Fruit fly (Drosophila melanogaster) whole organism, embryonic: ENCODE measurements around the gene GramD1B.

Source experiments
- C15 ChIP-seq: fragments of 200-800 bp; sonication (Bioruptor generic); IDR thresholded peaks from 3 replicates; pipeline ENCODE4 v1.3.6; 2022; ENCODE audit warnings: missing biosample characterization, missing genetic modification characterization
- CG10274 ChIP-seq: fragments of 200-800 bp; sonication (Bioruptor generic); optimal IDR thresholded peaks from 3 replicates; lab custom pipeline; 2017; ENCODE audit warnings: missing biosample characterization, mild to moderate bottlenecking, missing genetic modification characterization
- CG11456 ChIP-seq: fragments of 200-800 bp; sonication (Bioruptor generic); IDR thresholded peaks from 3 replicates; pipeline ENCODE4 v1.3.6; 2022; ENCODE audit warnings: missing biosample characterization, missing genetic modification characterization
- CG13287 ChIP-seq: fragments of 200-800 bp; sonication (Bioruptor generic); IDR thresholded peaks from 2 replicates; pipeline ENCODE4 v1.3.6; 2022; ENCODE audit warnings: missing biosample characterization, missing genetic modification characterization; ENCODE audit not compliant: partially characterized antibody
- CG15011 ChIP-seq: fragments of 200-800 bp; sonication (Bioruptor generic); optimal IDR thresholded peaks from 3 replicates; lab custom pipeline; 2018; ENCODE audit warnings: missing biosample characterization, mild to moderate bottlenecking, missing genetic modification characterization
- CG15696 ChIP-seq: fragments of 200-800 bp; sonication (Bioruptor generic); optimal IDR thresholded peaks from 2 replicates; lab custom pipeline; 2019; ENCODE audit warnings: missing biosample characterization, mild to moderate bottlenecking, missing genetic modification characterization, moderate library complexity
- CG1603 ChIP-seq: fragments of 200-800 bp; sonication (Bioruptor generic); optimal IDR thresholded peaks from 2 replicates; lab custom pipeline; 2019; ENCODE audit warnings: missing biosample characterization, mild to moderate bottlenecking, missing genetic modification characterization, moderate library complexity
- CG2116 ChIP-seq: fragments of 200-800 bp; sonication (Bioruptor generic); optimal IDR thresholded peaks from 3 replicates; lab custom pipeline; 2018; ENCODE audit warnings: missing biosample characterization, mild to moderate bottlenecking, missing genetic modification characterization
- CG2875 ChIP-seq: fragments of 200-800 bp; sonication (Bioruptor generic); optimal IDR thresholded peaks from 2 replicates; lab custom pipeline; 2017; ENCODE audit warnings: missing biosample characterization, mild to moderate bottlenecking, missing genetic modification characterization, missing genetic modification reagents
- CG30403 ChIP-seq: fragments of 200-800 bp; sonication (Bioruptor generic); optimal IDR thresholded peaks from 3 replicates; lab custom pipeline; 2016; ENCODE audit warnings: missing biosample characterization, missing genetic modification characterization
- CG31365 ChIP-seq: fragments of 200-800 bp; sonication (Bioruptor generic); optimal IDR thresholded peaks from 2 replicates; lab custom pipeline; 2018; ENCODE audit warnings: missing biosample characterization, mild to moderate bottlenecking, missing genetic modification characterization
- CG3995 ChIP-seq: fragments of 200-800 bp; sonication (Bioruptor generic); optimal IDR thresholded peaks from 3 replicates; lab custom pipeline; 2016; ENCODE audit warnings: missing biosample characterization, missing genetic modification characterization
- CG6854 ChIP-seq: fragments of 200-800 bp; sonication (Bioruptor generic); optimal IDR thresholded peaks from 3 replicates; lab custom pipeline; 2017; ENCODE audit warnings: missing biosample characterization, mild to moderate bottlenecking, missing genetic modification characterization
- CG7839 ChIP-seq: fragments of 200-800 bp; sonication (Bioruptor generic); optimal IDR thresholded peaks from 3 replicates; lab custom pipeline; 2018; ENCODE audit warnings: missing biosample characterization, mild to moderate bottlenecking, missing genetic modification characterization, moderate library complexity
- CG8478 ChIP-seq: fragments of >200 bp; optimal IDR thresholded peaks from 2 replicates; lab custom pipeline; 2018
- CG9437 ChIP-seq: fragments of 200-800 bp; sonication (Bioruptor generic); optimal IDR thresholded peaks from 2 replicates; lab custom pipeline; 2018; ENCODE audit warnings: missing biosample characterization, mild to moderate bottlenecking, missing genetic modification characterization
- Fer2 ChIP-seq: fragments of 200-800 bp; sonication (Bioruptor generic); optimal IDR thresholded peaks from 2 replicates; lab custom pipeline; 2018; ENCODE audit warnings: missing biosample characterization, mild to moderate bottlenecking, missing genetic modification characterization, moderate library complexity
- HLHmδ ChIP-seq: fragments of 200-800 bp; sonication (Bioruptor generic); optimal IDR thresholded peaks from 2 replicates; lab custom pipeline; 2018; ENCODE audit warnings: missing biosample characterization, mild to moderate bottlenecking, missing genetic modification characterization, moderate library complexity
- HmgD ChIP-seq: fragments of 200-800 bp; sonication (Bioruptor generic); optimal IDR thresholded peaks from 3 replicates; lab custom pipeline; 2016; ENCODE audit warnings: missing biosample characterization, missing genetic modification characterization
- Meics ChIP-seq: fragments of 200-800 bp; sonication (Bioruptor generic); optimal IDR thresholded peaks from 2 replicates; lab custom pipeline; 2017; ENCODE audit warnings: missing biosample characterization, mild to moderate bottlenecking, missing genetic modification characterization
- NC2β ChIP-seq: fragments of 200-800 bp; sonication (Bioruptor generic); optimal IDR thresholded peaks from 2 replicates; lab custom pipeline; 2016; ENCODE audit warnings: missing biosample characterization, missing genetic modification characterization
- Oli ChIP-seq: fragments of 200-800 bp; sonication (Bioruptor generic); optimal IDR thresholded peaks from 2 replicates; lab custom pipeline; 2018; ENCODE audit warnings: missing biosample characterization, mild to moderate bottlenecking, missing genetic modification characterization, moderate library complexity
- Taf1 ChIP-seq: fragments of 200-800 bp; sonication (Bioruptor generic); IDR thresholded peaks from 2 replicates; pipeline ENCODE4 v1.3.6; 2022; ENCODE audit warnings: missing biosample characterization, missing genetic modification characterization
- Trl ChIP-seq, 3 experiments: fragments of >200 bp in 2 of 3; fragments of 200-800 bp in 1 of 3; sonication (Bioruptor generic) in 1 of 3; optimal IDR thresholded peaks; 2 replicates in 1 of 3; 3 replicates in 2 of 3; lab custom pipeline; 2016 to 2017; ENCODE audit warnings: missing biosample characterization in 1 of 3, missing genetic modification characterization in 1 of 3
- YL-1 ChIP-seq: fragments of 200-800 bp; sonication (Bioruptor generic); optimal IDR thresholded peaks from 3 replicates; lab custom pipeline; 2017; ENCODE audit warnings: missing biosample characterization, mild to moderate bottlenecking, missing genetic modification characterization
- abd-A ChIP-seq: fragments of 200-800 bp; sonication (Bioruptor generic); optimal IDR thresholded peaks from 3 replicates; lab custom pipeline; 2019; ENCODE audit warnings: missing biosample characterization, mild to moderate bottlenecking, missing genetic modification characterization, moderate library complexity
- ato ChIP-seq: fragments of 200-800 bp; sonication (Bioruptor generic); IDR thresholded peaks from 2 replicates; pipeline ENCODE4 v1.3.6; 2022; ENCODE audit warnings: missing biosample characterization, missing genetic modification characterization; ENCODE audit not compliant: partially characterized antibody
- cas ChIP-seq: fragments of 200-800 bp; sonication (Bioruptor generic); IDR thresholded peaks from 2 replicates; pipeline ENCODE4 v1.3.6; 2022; ENCODE audit warnings: missing biosample characterization, missing genetic modification characterization
- danr ChIP-seq: fragments of 200-800 bp; sonication (Bioruptor generic); IDR thresholded peaks from 2 replicates; pipeline ENCODE4 v1.3.6; 2022; ENCODE audit warnings: missing biosample characterization, missing genetic modification characterization
- dmrt11E ChIP-seq: fragments of 200-800 bp; sonication (Bioruptor generic); optimal IDR thresholded peaks from 3 replicates; lab custom pipeline; 2018; ENCODE audit warnings: missing biosample characterization, mild to moderate bottlenecking, missing genetic modification characterization, moderate library complexity
- dmrt99B ChIP-seq: fragments of 200-800 bp; sonication (Bioruptor generic); optimal IDR thresholded peaks from 2 replicates; lab custom pipeline; 2018; ENCODE audit warnings: missing biosample characterization, mild to moderate bottlenecking, missing genetic modification characterization, moderate library complexity
- emc ChIP-seq: fragments of 200-800 bp; sonication (Bioruptor generic); optimal IDR thresholded peaks from 2 replicates; lab custom pipeline; 2016; ENCODE audit warnings: missing biosample characterization, missing genetic modification characterization
- en ChIP-seq: fragments of 200-800 bp; sonication (Bioruptor generic); optimal IDR thresholded peaks from 2 replicates; lab custom pipeline; 2016; ENCODE audit warnings: missing biosample characterization, missing genetic modification characterization
- fd96Cb ChIP-seq: fragments of 200-800 bp; sonication (Bioruptor generic); optimal IDR thresholded peaks from 2 replicates; lab custom pipeline; 2018; ENCODE audit warnings: missing biosample characterization, mild to moderate bottlenecking, missing genetic modification characterization, moderate library complexity
- gce ChIP-seq: fragments of 200-800 bp; sonication (Bioruptor generic); IDR thresholded peaks from 3 replicates; pipeline ENCODE4 v1.3.6; 2022; ENCODE audit warnings: missing biosample characterization, missing genetic modification characterization
- hbn ChIP-seq: fragments of 200-800 bp; sonication (Bioruptor generic); IDR thresholded peaks from 2 replicates; pipeline ENCODE4 v1.3.6; 2022; ENCODE audit warnings: missing biosample characterization, missing genetic modification characterization; ENCODE audit not compliant: partially characterized antibody
- kah ChIP-seq: fragments of 200-800 bp; sonication (Bioruptor generic); optimal IDR thresholded peaks from 2 replicates; lab custom pipeline; 2018; ENCODE audit warnings: missing biosample characterization, mild to moderate bottlenecking, missing genetic modification characterization
- mirr ChIP-seq: fragments of 200-800 bp; sonication (Bioruptor generic); optimal IDR thresholded peaks from 3 replicates; lab custom pipeline; 2018; ENCODE audit warnings: missing biosample characterization, mild to moderate bottlenecking, missing genetic modification characterization
- nerfin-1 ChIP-seq: fragments of 200-800 bp; sonication (Bioruptor generic); optimal IDR thresholded peaks from 3 replicates; lab custom pipeline; 2019; ENCODE audit warnings: missing biosample characterization, mild to moderate bottlenecking, missing genetic modification characterization, moderate library complexity
- nerfin-2 ChIP-seq: fragments of 200-800 bp; sonication (Bioruptor generic); IDR thresholded peaks from 2 replicates; pipeline ENCODE4 v1.3.6; 2022; ENCODE audit warnings: missing biosample characterization, missing genetic modification characterization; ENCODE audit not compliant: partially characterized antibody
- nom ChIP-seq: fragments of 200-800 bp; sonication (Bioruptor generic); optimal IDR thresholded peaks from 2 replicates; lab custom pipeline; 2017; ENCODE audit warnings: missing biosample characterization, missing genetic modification characterization, mild to moderate bottlenecking, moderate library complexity, missing genetic modification reagents
- p53 ChIP-seq: fragments of 200-800 bp; sonication (Bioruptor generic); optimal IDR thresholded peaks from 2 replicates; lab custom pipeline; 2016; ENCODE audit warnings: missing biosample characterization, missing genetic modification characterization
- pfk ChIP-seq: fragments of 200-800 bp; sonication (Bioruptor generic); optimal IDR thresholded peaks from 2 replicates; lab custom pipeline; 2018; ENCODE audit warnings: missing biosample characterization, mild to moderate bottlenecking, missing genetic modification characterization, moderate library complexity
- sens ChIP-seq: fragments of 200-800 bp; sonication (Bioruptor generic); peaks from one replicate; lab custom pipeline; 2016; ENCODE audit warnings: missing biosample characterization, missing genetic modification characterization
- sob ChIP-seq: fragments of 200-800 bp; sonication (Bioruptor generic); IDR thresholded peaks from 2 replicates; pipeline ENCODE4 v1.3.6; 2022; ENCODE audit warnings: missing biosample characterization, missing genetic modification characterization
- wor ChIP-seq: fragments of 200-800 bp; sonication (Bioruptor generic); IDR thresholded peaks from 2 replicates; pipeline ENCODE4 v1.3.6; 2022; ENCODE audit warnings: missing biosample characterization, missing genetic modification characterization
- yki ChIP-seq: fragments of >200 bp; optimal IDR thresholded peaks from 3 replicates; lab custom pipeline; 2018
- zen ChIP-seq: fragments of 200-800 bp; sonication (Bioruptor generic); optimal IDR thresholded peaks from 3 replicates; lab custom pipeline; 2018; ENCODE audit warnings: missing biosample characterization, mild to moderate bottlenecking, missing genetic modification characterization, moderate library complexity
- zen2 ChIP-seq: fragments of 200-800 bp; sonication (Bioruptor generic); IDR thresholded peaks from 3 replicates; pipeline ENCODE4 v1.3.6; 2022; ENCODE audit warnings: missing biosample characterization, missing genetic modification characterization; ENCODE audit not compliant: partially characterized antibody
- zf30C ChIP-seq: fragments of 200-800 bp; sonication (Bioruptor generic); optimal IDR thresholded peaks from 3 replicates; lab custom pipeline; 2018; ENCODE audit warnings: missing biosample characterization, mild to moderate bottlenecking, missing genetic modification characterization

GramD1B gene

dm6 chr2L:3376684-3377086 is 3.5 kb upstream of the GramD1B start, which contains the start of the genes CG9662 and Ptpa (continued):
- no peak for TF ChIP-seq CG10274 (GFP tag; lab: Kevin White, UChicago)
- no peak for TF ChIP-seq gce
- TF ChIP-seq CG30403 = peak; percentile 91
- peak; percentile 47; the same call in 1 of the 2 replicates for TF ChIP-seq cas
- peak; percentile 78 for TF ChIP-seq fd96Cb
- peak; percentile 69 for TF ChIP-seq Fer2 (tag; lab: Kevin White, UChicago)
- TF ChIP-seq CG15696 (tag; lab: Kevin White, UChicago) = peak; percentile 84
- no peak for TF ChIP-seq CG31365
- TF ChIP-seq en (GFP tag; lab: Kevin White, UChicago) = no peak
- peak; percentile 82 for TF ChIP-seq sob (GFP tag; lab: Robert Waterston, UW)
- peak; percentile 61 for TF ChIP-seq CG2116
- no peak for TF ChIP-seq C15 (GFP tag; lab: Robert Waterston, UW)
- TF ChIP-seq YL-1 (GFP tag; lab: Kevin White, UChicago) = peak; percentile 46
- no peak for TF ChIP-seq CG6854 (GFP tag; lab: Kevin White, UChicago)
- TF ChIP-seq HmgD (GFP tag; lab: Kevin White, UChicago) = peak; percentile 43
- TF ChIP-seq nerfin-1 (tag; lab: Kevin White, UChicago) = no peak
- TF ChIP-seq nom (GFP tag; lab: Kevin White, UChicago) = no peak
- peak; percentile 59 for TF ChIP-seq CG3995
- TF ChIP-seq zen2 (GFP tag; lab: Robert Waterston, UW) = peak; percentile 79; the same call in 2 of the 3 replicates
- peak; percentile 78 for TF ChIP-seq dmrt11E (tag; lab: Kevin White, UChicago)
- TF ChIP-seq emc (GFP tag; lab: Kevin White, UChicago) = peak; percentile 55
- peak; percentile 85 for TF ChIP-seq hbn (GFP tag; lab: Robert Waterston, UW)
- TF ChIP-seq kah (GFP tag; lab: Kevin White, UChicago) = no peak
- TF ChIP-seq CG9437 = peak; percentile 79
- TF ChIP-seq p53 = peak; percentile 70
- TF ChIP-seq abd-A = no peak
- peak; percentile 89 for TF ChIP-seq CG1603 (tag; lab: Kevin White, UChicago)
- TF ChIP-seq sens (GFP tag; lab: Kevin White, UChicago) = peak; percentile 94
- peak; percentile 71 for TF ChIP-seq dmrt99B (tag; lab: Kevin White, UChicago)
- TF ChIP-seq danr (GFP tag; lab: Robert Waterston, UW) = peak; percentile 60
- TF ChIP-seq CG13287 = peak; percentile 93
- peak; percentile 70; the same call in 1 of the 2 replicates for TF ChIP-seq Taf1 (GFP tag; lab: Robert Waterston, UW)
- peak; percentile 69 for TF ChIP-seq Meics (GFP tag; lab: Kevin White, UChicago)
- no peak for TF ChIP-seq HLHmδ (GFP tag; lab: Kevin White, UChicago)
- peak; percentile 64 for TF ChIP-seq Oli (tag; lab: Kevin White, UChicago)
- TF ChIP-seq nerfin-2 (GFP tag; lab: Robert Waterston, UW) = peak; percentile 79
- TF ChIP-seq CG2875 (GFP tag; lab: Kevin White, UChicago) = peak; percentile 31
- no peak for TF ChIP-seq CG15011 (GFP tag; lab: Kevin White, UChicago)
- TF ChIP-seq yki (lab: Kevin White, UChicago) = no peak
- TF ChIP-seq Trl (optimal IDR thresholded peaks at IDR 0.05; lab: Kevin White, UChicago) = no peak
- peak; percentile 87 for TF ChIP-seq Trl (GFP tag; optimal IDR thresholded peaks at IDR 0.05; lab: Kevin White, UChicago)
- TF ChIP-seq mirr (GFP tag; lab: Kevin White, UChicago) = no peak
- peak; percentile 78 for TF ChIP-seq NC2β
- no peak for TF ChIP-seq zf30C (GFP tag; lab: Kevin White, UChicago)
- peak; percentile 84 for TF ChIP-seq zen (tag; lab: Kevin White, UChicago)
- peak; percentile 84 for TF ChIP-seq CG11456
- TF ChIP-seq ato = peak; percentile 58
- TF ChIP-seq pfk (GFP tag; lab: Kevin White, UChicago) = no peak
- TF ChIP-seq CG7839 (tag; lab: Kevin White, UChicago) = peak; percentile 78
- TF ChIP-seq wor (GFP tag; lab: Robert Waterston, UW) = peak; percentile 79
- no peak for TF ChIP-seq CG8478 (lab: Kevin White, UChicago)
